Fruit fly (Drosophila melanogaster) whole organism, wandering third instar larva: Measurements from ENCODE around the gene CG4467.

Source experiments
- Abd-B ChIP-seq: fragments of >200 bp; optimal IDR thresholded peaks from 2 replicates; lab custom pipeline; 2017; ENCODE audit warnings: missing biosample characterization, missing genetic modification characterization
- CG32264 ChIP-seq: fragments of 200-800 bp; sonication (Bioruptor generic); optimal IDR thresholded peaks from 2 replicates; lab custom pipeline; 2016; ENCODE audit warnings: missing biosample characterization, missing genetic modification characterization
- CG9705 ChIP-seq: fragments of 200-800 bp; sonication (Bioruptor generic); optimal IDR thresholded peaks from 2 replicates; lab custom pipeline; 2018; ENCODE audit warnings: missing biosample characterization, mild to moderate bottlenecking, missing genetic modification characterization
- CrebA ChIP-seq: fragments of 200-800 bp; sonication (Bioruptor generic); optimal IDR thresholded peaks from 2 replicates; lab custom pipeline; 2016; ENCODE audit warnings: missing biosample characterization, mild to moderate bottlenecking, missing genetic modification characterization, borderline replicate concordance
- Dfd ChIP-seq: fragments of >200 bp; optimal IDR thresholded peaks from 2 replicates; lab custom pipeline; 2017; ENCODE audit warnings: missing biosample characterization, missing genetic modification characterization
- Dif ChIP-seq: fragments of 200-275, 200-300 bp; sonication (Bioruptor generic); optimal IDR thresholded peaks from 2 replicates; lab custom pipeline; 2018; ENCODE audit warnings: missing biosample characterization, missing genetic modification characterization; ENCODE audit not compliant: partially characterized antibody
- GATAd ChIP-seq: sonication (Bioruptor generic); optimal IDR thresholded peaks from 2 replicates; lab custom pipeline; 2016; ENCODE audit warnings: missing biosample characterization, missing genetic modification characterization
- HLH106 ChIP-seq: fragments of 200-800 bp; optimal IDR thresholded peaks from 3 replicates; lab custom pipeline; 2019; ENCODE audit warnings: missing biosample characterization, mild to moderate bottlenecking, missing genetic modification characterization, moderate library complexity
- Hnf4 ChIP-seq: fragments of 200-800 bp; sonication (Bioruptor generic); optimal IDR thresholded peaks from 2 replicates; lab custom pipeline; 2016; ENCODE audit warnings: missing biosample characterization, mild to moderate bottlenecking, missing genetic modification characterization
- Hr78 ChIP-seq: fragments of >200 bp; optimal IDR thresholded peaks from 2 replicates; lab custom pipeline; 2017; ENCODE audit warnings: missing biosample characterization, missing genetic modification characterization
- Hr83 ChIP-seq: fragments of 200-300 bp; sonication (Bioruptor generic); optimal IDR thresholded peaks from 2 replicates; lab custom pipeline; 2016; ENCODE audit warnings: missing biosample characterization, mild to moderate bottlenecking, missing genetic modification characterization, moderate library complexity; ENCODE audit not compliant: poor library complexity, severe bottlenecking
- Jra ChIP-seq: sonication (Bioruptor generic); optimal IDR thresholded peaks from 2 replicates; lab custom pipeline; 2016; ENCODE audit warnings: missing biosample characterization, missing genetic modification characterization
- Mio ChIP-seq: sonication (Bioruptor generic); optimal IDR thresholded peaks from 2 replicates; lab custom pipeline; 2016; ENCODE audit warnings: missing biosample characterization, missing genetic modification characterization
- Myc ChIP-seq: fragments of >200 bp; optimal IDR thresholded peaks from 2 replicates; lab custom pipeline; 2017
- N ChIP-seq: fragments of >200 bp; optimal IDR thresholded peaks from 2 replicates; lab custom pipeline; 2018; ENCODE audit warnings: missing biosample characterization, missing external identifiers, missing genetic modification characterization
- OdsH ChIP-seq: fragments of 200-800 bp; sonication (Bioruptor generic); optimal IDR thresholded peaks from 2 replicates; lab custom pipeline; 2016; ENCODE audit warnings: missing biosample characterization, mild to moderate bottlenecking, missing genetic modification characterization
- Rel ChIP-seq, 2 experiments: fragments of 200-800 bp; sonication (Bioruptor generic) in 1 of 2; optimal IDR thresholded peaks; 2 replicates in 1 of 2; 3 replicates in 1 of 2; lab custom pipeline; 2016 to 2019; ENCODE audit warnings: mild to moderate bottlenecking in 2 of 2, missing biosample characterization in 2 of 2, missing genetic modification characterization in 2 of 2, moderate library complexity in 1 of 2
- Sp1 ChIP-seq: fragments of 200-800 bp; sonication (Bioruptor generic); optimal IDR thresholded peaks from 3 replicates; lab custom pipeline; 2019; ENCODE audit warnings: missing biosample characterization, mild to moderate bottlenecking, missing genetic modification characterization, moderate library complexity
- Vsx2 ChIP-seq: fragments of 200-300, 225-300 bp; sonication (Bioruptor generic); optimal IDR thresholded peaks from 2 replicates; lab custom pipeline; 2018; ENCODE audit warnings: missing biosample characterization, missing genetic modification characterization; ENCODE audit not compliant: partially characterized antibody
- br ChIP-seq: fragments of 200-800 bp; sonication (Bioruptor generic); optimal IDR thresholded peaks from 2 replicates; lab custom pipeline; 2016; ENCODE audit warnings: missing biosample characterization, missing genetic modification characterization
- brk ChIP-seq: fragments of 200-800 bp; sonication (Bioruptor generic); optimal IDR thresholded peaks from 2 replicates; lab custom pipeline; 2016; ENCODE audit warnings: missing biosample characterization, mild to moderate bottlenecking, missing genetic modification characterization
- dl ChIP-seq, 2 experiments: fragments of 175-275, 200-275 bp in 1 of 2; fragments of 200-275 bp in 1 of 2; sonication (Bioruptor generic); optimal IDR thresholded peaks; lab custom pipeline; 2018; ENCODE audit warnings: mild to moderate bottlenecking in 2 of 2, missing biosample characterization in 2 of 2, missing genetic modification characterization in 2 of 2, moderate library complexity in 2 of 2; ENCODE audit not compliant: partially characterized antibody in 2 of 2, insufficient read depth in 1 of 2
- dmrt93B ChIP-seq: fragments of 200-800 bp; sonication (Bioruptor generic); optimal IDR thresholded peaks from 2 replicates; lab custom pipeline; 2018; ENCODE audit warnings: missing biosample characterization, mild to moderate bottlenecking, missing genetic modification characterization
- dsf ChIP-seq: sonication (Bioruptor generic); optimal IDR thresholded peaks from 2 replicates; lab custom pipeline; 2016; ENCODE audit warnings: missing biosample characterization, missing genetic modification characterization, borderline replicate concordance
- ey ChIP-seq: fragments of 200-800 bp; sonication (Bioruptor generic); optimal IDR thresholded peaks from 2 replicates; lab custom pipeline; 2016; ENCODE audit warnings: missing biosample characterization, missing genetic modification characterization
- foxo ChIP-seq, 2 experiments: fragments of 200-800 bp; sonication (Bioruptor generic); optimal IDR thresholded peaks; 2 replicates in 1 of 2; 3 replicates in 1 of 2; lab custom pipeline; 2016 to 2017; ENCODE audit warnings: missing biosample characterization in 2 of 2, missing genetic modification characterization in 2 of 2
- fru ChIP-seq: fragments of 200-800 bp; sonication (Bioruptor generic); optimal IDR thresholded peaks from 3 replicates; lab custom pipeline; 2016; ENCODE audit warnings: missing biosample characterization, mild to moderate bottlenecking, missing genetic modification characterization
- h ChIP-seq: fragments of 200-800 bp; sonication (Bioruptor generic); optimal IDR thresholded peaks from 3 replicates; lab custom pipeline; 2016; ENCODE audit warnings: missing biosample characterization, mild to moderate bottlenecking, missing genetic modification characterization
- jim ChIP-seq: fragments of 175-275, 200-325 bp; sonication (Bioruptor generic); optimal IDR thresholded peaks from 2 replicates; lab custom pipeline; 2016; ENCODE audit warnings: missing biosample characterization, mild to moderate bottlenecking, missing genetic modification characterization
- lola ChIP-seq: fragments of >200 bp; optimal IDR thresholded peaks from 2 replicates; lab custom pipeline; 2017; ENCODE audit warnings: missing biosample characterization, missing genetic modification characterization
- pan ChIP-seq: fragments of >200 bp; optimal IDR thresholded peaks from 2 replicates; lab custom pipeline; 2017
- psq ChIP-seq: fragments of 200-800 bp; sonication (Bioruptor generic); optimal IDR thresholded peaks from 3 replicates; lab custom pipeline; 2017; ENCODE audit warnings: missing biosample characterization, mild to moderate bottlenecking, missing genetic modification characterization, moderate library complexity
- rgr ChIP-seq: fragments of 200-800 bp; sonication (Bioruptor generic); optimal IDR thresholded peaks from 3 replicates; lab custom pipeline; 2016; ENCODE audit warnings: missing biosample characterization, mild to moderate bottlenecking, missing genetic modification characterization
- sage ChIP-seq: fragments of 200-800 bp; sonication (Bioruptor generic); optimal IDR thresholded peaks from 2 replicates; lab custom pipeline; 2016; ENCODE audit warnings: missing biosample characterization, mild to moderate bottlenecking, missing genetic modification characterization
- sv ChIP-seq: fragments of 200-800 bp; sonication (Bioruptor generic); optimal IDR thresholded peaks from 3 replicates; lab custom pipeline; 2016; ENCODE audit warnings: missing biosample characterization, missing genetic modification characterization
- tai ChIP-seq: sonication (Bioruptor generic); optimal IDR thresholded peaks from 2 replicates; lab custom pipeline; 2016; ENCODE audit warnings: missing biosample characterization, missing genetic modification characterization
- usp ChIP-seq: fragments of >200 bp; optimal IDR thresholded peaks from 2 replicates; lab custom pipeline; 2017; ENCODE audit warnings: missing biosample characterization, missing genetic modification characterization
- woc ChIP-seq: sonication (Bioruptor generic); optimal IDR thresholded peaks from 2 replicates; lab custom pipeline; 2016; ENCODE audit warnings: missing biosample characterization, mild to moderate bottlenecking, missing genetic modification characterization

CG4467 gene

dm6 chr3R:23251256-23251655 is 2.6 kb upstream of the CG4467 start, which contains the start of the genes Rad60 and EloA:
Rad60 (minus strand) TSS chr3R:23251477.
EloA (plus strand) TSS chr3R:23251563.
- TF ChIP-seq HLH106 (tag; lab: Kevin White, UChicago) = peak; percentile 73
- TF ChIP-seq woc = peak; percentile 38
- no peak for TF ChIP-seq Dfd
- TF ChIP-seq dsf (GFP tag; lab: Kevin White, UChicago) = peak; percentile 45
- no peak for TF ChIP-seq usp (GFP tag; lab: Kevin White, UChicago)
- TF ChIP-seq CrebA (GFP tag; lab: Kevin White, UChicago) = no peak
- no peak for TF ChIP-seq Hr78 (GFP tag; lab: Kevin White, UChicago)
- TF ChIP-seq CG9705 (GFP tag; lab: Kevin White, UChicago) = peak; percentile 58
- TF ChIP-seq OdsH = peak; percentile 86
- TF ChIP-seq tai (GFP tag; lab: Kevin White, UChicago) = no peak
- TF ChIP-seq Hnf4 = peak; percentile 91
- TF ChIP-seq dl (GFP tag; optimal IDR thresholded peaks at IDR 0.05; lab: Kevin White, UChicago; ENCODE audit: insufficient read depth in 1 of 2, partially characterized antibody in 2 of 2) = no peak
- TF ChIP-seq rgr = peak; percentile 90
- TF ChIP-seq psq (GFP tag; lab: Kevin White, UChicago) = peak; percentile 69
- TF ChIP-seq Hr83 = peak; percentile 77
- no peak for TF ChIP-seq Mio (GFP tag; lab: Kevin White, UChicago)
- peak; percentile 43 for TF ChIP-seq Myc (lab: Kevin White, UChicago)
- TF ChIP-seq CG32264 = peak; percentile 69
- TF ChIP-seq fru = peak; percentile 82
- no peak for TF ChIP-seq brk (GFP tag; lab: Kevin White, UChicago)
- peak; percentile 2 to 90 for TF ChIP-seq foxo (GFP tag; optimal IDR thresholded peaks at IDR 0.05; lab: Kevin White, UChicago)
- TF ChIP-seq br (GFP tag; lab: Kevin White, UChicago) = peak; percentile 87
- TF ChIP-seq lola (GFP tag; lab: Kevin White, UChicago) = no peak
- peak; percentile 86 for TF ChIP-seq ey (GFP tag; lab: Kevin White, UChicago)
- TF ChIP-seq Sp1 = peak; percentile 73
- peak; percentile 81 for TF ChIP-seq sv (GFP tag; lab: Kevin White, UChicago)
- TF ChIP-seq h (GFP tag; lab: Kevin White, UChicago) = peak; percentile 91
- no peak for TF ChIP-seq dmrt93B
- TF ChIP-seq pan (lab: Kevin White, UChicago) = no peak
- TF ChIP-seq jim = no peak
- no peak for TF ChIP-seq Abd-B (GFP tag; lab: Kevin White, UChicago)
- no peak for TF ChIP-seq Vsx2 (GFP tag; lab: Kevin White, UChicago)
- peak; percentile 85 for TF ChIP-seq Jra
- no peak for TF ChIP-seq Rel (GFP tag; optimal IDR thresholded peaks at IDR 0.05; lab: Kevin White, UChicago)
- peak; percentile 60 for TF ChIP-seq Rel (tag; optimal IDR thresholded peaks at IDR 0.05; lab: Kevin White, UChicago)
- TF ChIP-seq Dif (GFP tag; lab: Kevin White, UChicago) = no peak
- TF ChIP-seq sage (GFP tag; lab: Kevin White, UChicago) = peak; percentile 27
- no peak for TF ChIP-seq GATAd (GFP tag; lab: Kevin White, UChicago)
- TF ChIP-seq N (GFP tag; lab: Kevin White, UChicago) = no peak

dm6 chr3R:23239934-23240632 is 8.6 kb downstream of the CG4467 start:
- TF ChIP-seq CG32264 (no peak), Jra (no peak), Sp1 (peak; percentile 35), h (GFP tag; lab: Kevin White, UChicago) (peak; percentile 39), HLH106 (tag; lab: Kevin White, UChicago) (peak; percentile 40), lola (GFP tag; lab: Kevin White, UChicago) (no peak), Vsx2 (GFP tag; lab: Kevin White, UChicago) (peak; percentile 53), Hr83 (no peak), Dfd (no peak), GATAd (GFP tag; lab: Kevin White, UChicago) (no peak), CG9705 (GFP tag; lab: Kevin White, UChicago) (no peak), ey (GFP tag; lab: Kevin White, UChicago) (peak; percentile 3), jim (no peak), woc (peak; percentile 23), pan (lab: Kevin White, UChicago) (no peak), foxo (GFP tag; optimal IDR thresholded peaks at IDR 0.05; lab: Kevin White, UChicago) (peak in 1 of 2 experiments; percentile 36)
